Fruit fly (Drosophila melanogaster): ENCODE measurements around the gene elm.

The elm gene

DNA sequence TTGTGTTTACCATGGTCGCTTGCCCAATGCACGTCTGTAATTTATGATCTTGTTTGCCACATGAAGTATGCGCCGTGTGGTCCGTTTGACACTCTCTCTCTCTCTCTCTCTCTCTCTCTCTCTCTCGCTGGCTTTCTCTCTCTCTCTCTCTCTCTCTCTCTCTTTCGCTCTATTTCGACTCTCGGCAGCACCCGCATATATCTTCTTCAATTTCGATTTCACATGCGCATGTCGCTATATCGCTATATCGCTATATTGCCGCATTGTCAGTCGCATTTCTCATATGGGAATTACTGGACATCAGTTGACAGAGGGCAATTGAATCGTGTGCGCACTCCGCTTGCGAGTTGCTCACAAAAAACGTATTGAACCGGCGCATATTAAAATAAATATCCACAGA lies 46.4 kb upstream of the elm start (continued):
- TF ChIP-seq CG1832 (GFP tag; optimal IDR thresholded peaks at IDR 0.05) (peak; percentile 59), wek (GFP tag; optimal IDR thresholded peaks at IDR 0.05) (peak; percentile 16), CG30403 (GFP tag; optimal IDR thresholded peaks at IDR 0.05) (no peak)

DNA sequence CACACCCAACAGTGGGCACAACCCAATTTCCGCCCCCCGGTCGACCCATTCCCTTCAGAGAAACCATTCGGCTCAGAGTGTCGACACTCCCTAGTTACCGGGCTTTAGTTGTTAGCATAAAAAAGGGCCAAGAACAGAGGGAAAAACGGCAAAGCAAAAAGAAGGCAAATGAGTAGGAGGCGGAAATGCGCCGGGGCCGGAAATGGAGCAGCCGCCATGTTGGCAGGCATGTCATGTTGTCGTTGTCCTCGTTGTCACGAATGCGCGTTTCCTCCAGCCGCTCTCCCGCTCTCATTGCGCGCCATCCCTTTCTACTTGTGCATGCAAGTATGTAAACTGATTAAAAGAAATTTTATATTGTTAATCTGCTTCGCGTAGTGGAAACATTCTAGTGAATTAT lies 41.7 kb upstream of the elm start:
- no peak for TF ChIP-seq CG6689 (GFP tag; IDR thresholded peaks at IDR 0.05)
- TF ChIP-seq CG12071 (GFP tag; optimal IDR thresholded peaks at IDR 0.05): peak; percentile 12
- no peak for TF ChIP-seq vvl (GFP tag; IDR thresholded peaks at IDR 0.05)
- TF ChIP-seq sug (tag; optimal IDR thresholded peaks at IDR 0.05): no peak
- no peak for TF ChIP-seq Doc3 (GFP tag; IDR thresholded peaks at IDR 0.05; ENCODE audit: partially characterized antibody)
- TF ChIP-seq CG6765 (GFP tag; optimal IDR thresholded peaks at IDR 0.05): peak; percentile 43
- TF ChIP-seq chinmo (GFP tag; IDR thresholded peaks at IDR 0.05; ENCODE audit: partially characterized antibody): 0 out of 4 replicates have a peak, but pooled peaks have one; percentile 19
- no peak for TF ChIP-seq sc (optimal IDR thresholded peaks at IDR 0.05)
- no peak for TF ChIP-seq sc (GFP tag; optimal IDR thresholded peaks at IDR 0.05)
- peak; percentile 75 for TF ChIP-seq Fer1 (GFP tag; optimal IDR thresholded peaks at IDR 0.05)
- 0 out of 2 replicates have a peak, but pooled peaks have one; percentile 20 for TF ChIP-seq CG4360 (GFP tag; IDR thresholded peaks at IDR 0.05)
- no peak for TF ChIP-seq lov (optimal IDR thresholded peaks at IDR 0.05)
- TF ChIP-seq lov (GFP tag; IDR thresholded peaks at IDR 0.05): 0 out of 3 replicates have a peak, but pooled peaks have one; percentile 41
- TF ChIP-seq Ets97D (GFP tag; optimal IDR thresholded peaks at IDR 0.05): peak; percentile 65
- no peak for TF ChIP-seq knrl (GFP tag; IDR thresholded peaks at IDR 0.05; ENCODE audit: partially characterized antibody)
- no peak for TF ChIP-seq Dip3 (GFP tag; optimal IDR thresholded peaks at IDR 0.05)
- peak; percentile 25 for TF ChIP-seq Deaf1 (tag; optimal IDR thresholded peaks at IDR 0.05)
- TF ChIP-seq CG8089 (GFP tag; optimal IDR thresholded peaks at IDR 0.05): no peak
- TF ChIP-seq CG8359 (GFP tag; optimal IDR thresholded peaks at IDR 0.05; ENCODE audit: borderline replicate concordance): no peak
- TF ChIP-seq lab (GFP tag; optimal IDR thresholded peaks at IDR 0.05): peak; percentile 71
- TF ChIP-seq caup (GFP tag; optimal IDR thresholded peaks at IDR 0.05; ENCODE audit: severe bottlenecking): peak; percentile 37
- TF ChIP-seq CG15514 (GFP tag; optimal IDR thresholded peaks at IDR 0.05): peak; percentile 24
- peak; percentile 3 for TF ChIP-seq CG17385 (GFP tag; optimal IDR thresholded peaks at IDR 0.05)
- peak; percentile 41; the same call in 1 of the 2 replicates for TF ChIP-seq Rfx (GFP tag; IDR thresholded peaks at IDR 0.05)
- TF ChIP-seq stc (GFP tag; IDR thresholded peaks at IDR 0.05): no peak
- no peak for TF ChIP-seq HLH3B (GFP tag; IDR thresholded peaks at IDR 0.05)
- TF ChIP-seq Sox100B (GFP tag; optimal IDR thresholded peaks at IDR 0.05): peak; percentile 3
- peak; percentile 35 for TF ChIP-seq Hmr (GFP tag; optimal IDR thresholded peaks at IDR 0.05)
- TF ChIP-seq BtbVII (GFP tag; optimal IDR thresholded peaks at IDR 0.05): peak; percentile 1
- no peak for TF ChIP-seq CG9932 (GFP tag; IDR thresholded peaks at IDR 0.05)
- no peak for TF ChIP-seq CG34224 (GFP tag; IDR thresholded peaks at IDR 0.05; ENCODE audit: partially characterized antibody)
- no peak for TF ChIP-seq CG2712 (tag; optimal IDR thresholded peaks at IDR 0.05)
- TF ChIP-seq onecut (GFP tag; IDR thresholded peaks at IDR 0.05): 0 out of 2 replicates have a peak, but pooled peaks have one; percentile 12
- TF ChIP-seq MESR4 (GFP tag; optimal IDR thresholded peaks at IDR 0.05): no peak
- TF ChIP-seq CG4820 (GFP tag; optimal IDR thresholded peaks at IDR 0.05): no peak
- peak; percentile 48 for TF ChIP-seq CG18599 (GFP tag; optimal IDR thresholded peaks at IDR 0.05)
- 0 out of 2 replicates have a peak, but pooled peaks have one; percentile 43 for TF ChIP-seq ara (GFP tag; IDR thresholded peaks at IDR 0.05)
- peak; percentile 6 for TF ChIP-seq Meics (GFP tag; optimal IDR thresholded peaks at IDR 0.05)
- TF ChIP-seq CG10431 (GFP tag; optimal IDR thresholded peaks at IDR 0.05): no peak
- peak; percentile 57 for TF ChIP-seq CG34376 (GFP tag; optimal IDR thresholded peaks at IDR 0.05)
- TF ChIP-seq phol (tag; optimal IDR thresholded peaks at IDR 0.05): peak; percentile 62
- TF ChIP-seq pfk (GFP tag; optimal IDR thresholded peaks at IDR 0.05): peak; percentile 22
- no peak for TF ChIP-seq bsh (GFP tag; optimal IDR thresholded peaks at IDR 0.05)
- TF ChIP-seq CG5180 (GFP tag; optimal IDR thresholded peaks at IDR 0.05): no peak
- peak; percentile 13 for TF ChIP-seq CG10543 (GFP tag; optimal IDR thresholded peaks at IDR 0.05)

All from whole organism, embryonic.